Worm (Caenorhabditis elegans) whole organism, late embryonic: ENCODE data around the gene gba-4.
A peak's percentile ranks its signal among the peaks of the same experiment; 100 is the strongest.

ENCODE experiments used
- C08G9.2 ChIP-seq: sonication (generic microtip); optimal IDR thresholded peaks from 2 replicates; lab custom pipeline; 2016; ENCODE audit warnings: mild to moderate bottlenecking, missing genetic modification characterization, moderate library complexity, missing compliant biosample characterization
- ahr-1 ChIP-seq: sonication (generic microtip); optimal IDR thresholded peaks from 2 replicates; lab custom pipeline; 2016; ENCODE audit warnings: missing genetic modification characterization, missing compliant biosample characterization
- ceh-14 ChIP-seq: sonication (generic microtip); optimal IDR thresholded peaks from 2 replicates; lab custom pipeline; 2016; ENCODE audit warnings: missing genotype, missing genetic modification characterization, missing compliant biosample characterization
- ceh-18 ChIP-seq: sonication (generic microtip); optimal IDR thresholded peaks from 2 replicates; lab custom pipeline; 2016; ENCODE audit warnings: missing genetic modification characterization, missing compliant biosample characterization
- ceh-19 ChIP-seq: fragments of 200-800 bp; sonication (Bioruptor generic); optimal IDR thresholded peaks from 2 replicates; lab custom pipeline; 2018; ENCODE audit warnings: mild to moderate bottlenecking, missing genetic modification characterization, missing compliant biosample characterization
- ceh-2 ChIP-seq: sonication (generic microtip); optimal IDR thresholded peaks from 2 replicates; lab custom pipeline; 2016; ENCODE audit warnings: missing genotype, missing genetic modification characterization, missing compliant biosample characterization
- ceh-31 ChIP-seq: sonication (generic microtip); optimal IDR thresholded peaks from 2 replicates; lab custom pipeline; 2016; ENCODE audit warnings: missing genetic modification characterization, missing compliant biosample characterization
- ceh-34 ChIP-seq: sonication (generic microtip); optimal IDR thresholded peaks from 2 replicates; lab custom pipeline; 2016; ENCODE audit warnings: mild to moderate bottlenecking, missing genetic modification characterization, missing compliant biosample characterization
- ceh-45 ChIP-seq: fragments of 200-800 bp; sonication (Bioruptor generic); IDR thresholded peaks from 2 replicates; pipeline ENCODE4 v1.3.6; 2022; ENCODE audit warnings: missing genetic modification reagents, missing genetic modification characterization, missing compliant biosample characterization
- ceh-6 ChIP-seq: fragments of 200-800 bp; sonication (Bioruptor generic); optimal IDR thresholded peaks from 2 replicates; lab custom pipeline; 2018; ENCODE audit warnings: mild to moderate bottlenecking, missing genetic modification characterization, missing compliant biosample characterization
- ceh-9 ChIP-seq: sonication (generic microtip); optimal IDR thresholded peaks from 2 replicates; lab custom pipeline; 2016; ENCODE audit warnings: mild to moderate bottlenecking, missing genetic modification characterization, inconsistent platforms, missing compliant biosample characterization
- che-1 ChIP-seq: sonication (generic microtip); optimal IDR thresholded peaks from 2 replicates; lab custom pipeline; 2016; ENCODE audit warnings: mild to moderate bottlenecking, missing genetic modification characterization, missing compliant biosample characterization
- elt-2 ChIP-seq: sonication (generic microtip); optimal IDR thresholded peaks from 2 replicates; lab custom pipeline; 2016; ENCODE audit warnings: missing genetic modification reagents, missing genetic modification characterization, missing compliant biosample characterization
- ets-4 ChIP-seq: sonication (generic microtip); optimal IDR thresholded peaks from 2 replicates; lab custom pipeline; 2016; ENCODE audit warnings: missing genetic modification characterization, missing compliant biosample characterization
- fkh-10 ChIP-seq: fragments of 150-350 bp; optimal IDR thresholded peaks from 2 replicates; lab custom pipeline; 2014; ENCODE audit warnings: missing biosample characterization, missing genetic modification reagents, missing genetic modification characterization
- gmeb-2 ChIP-seq: sonication (generic microtip); optimal IDR thresholded peaks from 2 replicates; lab custom pipeline; 2016; ENCODE audit warnings: missing genetic modification characterization, inconsistent platforms, missing compliant biosample characterization
- hlh-30 ChIP-seq: sonication (generic microtip); optimal IDR thresholded peaks from 2 replicates; lab custom pipeline; 2017; ENCODE audit warnings: antibody characterized with exemption, missing genetic modification characterization, missing compliant biosample characterization; ENCODE audit not compliant: insufficient read depth
- hlh-6 ChIP-seq: sonication (generic microtip); optimal IDR thresholded peaks from 2 replicates; lab custom pipeline; 2016; ENCODE audit warnings: missing genotype, missing genetic modification characterization, missing compliant biosample characterization
- hlh-8 ChIP-seq: sonication (generic microtip); optimal IDR thresholded peaks from 2 replicates; lab custom pipeline; 2016; ENCODE audit warnings: missing genotype, missing genetic modification characterization, missing compliant biosample characterization
- madf-2 ChIP-seq: sonication (generic microtip); optimal IDR thresholded peaks from 2 replicates; lab custom pipeline; 2017; ENCODE audit warnings: missing genetic modification characterization, missing compliant biosample characterization
- nfya-1 ChIP-seq: sonication (generic microtip); optimal IDR thresholded peaks from 2 replicates; lab custom pipeline; 2017; ENCODE audit warnings: missing genetic modification characterization, mild to moderate bottlenecking, missing compliant biosample characterization, antibody characterized with exemption, moderate library complexity
- nhr-11 ChIP-seq: fragments of 150-350 bp; optimal IDR thresholded peaks from 2 replicates; lab custom pipeline; 2014; ENCODE audit warnings: missing biosample characterization, missing genetic modification characterization
- pat-9 ChIP-seq: fragments of 200-800 bp; sonication (Bioruptor generic); optimal IDR thresholded peaks from 2 replicates; lab custom pipeline; 2018; ENCODE audit warnings: mild to moderate bottlenecking, missing genetic modification characterization, moderate library complexity, missing compliant biosample characterization
- pax-1 ChIP-seq: fragments of 150-350 bp; optimal IDR thresholded peaks from 2 replicates; lab custom pipeline; 2014; ENCODE audit warnings: missing biosample characterization, missing genetic modification characterization
- pha-2 ChIP-seq: sonication (generic microtip); optimal IDR thresholded peaks from 2 replicates; lab custom pipeline; 2017; ENCODE audit warnings: mild to moderate bottlenecking, missing genetic modification characterization, missing compliant biosample characterization
- ref-2 ChIP-seq: sonication (generic microtip); optimal IDR thresholded peaks from 2 replicates; lab custom pipeline; 2016; ENCODE audit warnings: missing genetic modification characterization, missing compliant biosample characterization
- rnt-1 ChIP-seq: sonication (generic microtip); optimal IDR thresholded peaks from 2 replicates; lab custom pipeline; 2016; ENCODE audit warnings: missing genetic modification characterization, missing compliant biosample characterization
- sdc-2 ChIP-seq: sonication (generic microtip); optimal IDR thresholded peaks from 2 replicates; lab custom pipeline; 2016; ENCODE audit warnings: missing genotype, missing genetic modification characterization, missing compliant biosample characterization
- sox-2 ChIP-seq: fragments of 200-800 bp; sonication (Bioruptor generic); IDR thresholded peaks from 2 replicates; pipeline ENCODE4 v1.3.6; 2022; ENCODE audit warnings: missing genetic modification reagents, missing genetic modification characterization, missing compliant biosample characterization
- syd-9 ChIP-seq: sonication (generic microtip); optimal IDR thresholded peaks from 2 replicates; lab custom pipeline; 2016; ENCODE audit warnings: mild to moderate bottlenecking, missing genetic modification characterization, moderate library complexity, missing compliant biosample characterization
- tbx-2 ChIP-seq: sonication (generic microtip); optimal IDR thresholded peaks from 2 replicates; lab custom pipeline; 2016; ENCODE audit warnings: missing genetic modification characterization, missing compliant biosample characterization
- tbx-7 ChIP-seq: sonication (generic microtip); optimal IDR thresholded peaks from 2 replicates; lab custom pipeline; 2016; ENCODE audit warnings: missing genotype, missing genetic modification characterization, missing compliant biosample characterization
- ttx-3 ChIP-seq: sonication (generic microtip); optimal IDR thresholded peaks from 2 replicates; lab custom pipeline; 2016; ENCODE audit warnings: missing genetic modification reagents, missing genetic modification characterization, missing compliant biosample characterization
- unc-3 ChIP-seq, 2 experiments: fragments of 200-800 bp in 1 of 2; sonication (Bioruptor generic) in 1 of 2; sonication (generic microtip) in 1 of 2; conservative IDR thresholded peaks in 1 of 2; optimal IDR thresholded peaks in 1 of 2; 2 replicates each; pipeline versions ENCODE4 v1.3.6 to Lab custom; 2016 to 2022; ENCODE audit warnings: missing compliant biosample characterization in 2 of 2, missing genetic modification characterization in 2 of 2, missing genetic modification reagents in 1 of 2
- unc-55 ChIP-seq: sonication (generic microtip); optimal IDR thresholded peaks from 2 replicates; lab custom pipeline; 2017; ENCODE audit warnings: missing biosample characterization, missing genetic modification reagents, missing genetic modification characterization
- zip-5 ChIP-seq: sonication (generic microtip); optimal IDR thresholded peaks from 2 replicates; lab custom pipeline; 2016; ENCODE audit warnings: missing genetic modification characterization, missing compliant biosample characterization

The gba-4 gene

ce11 chrIV:5364135-5364609, 13.5 kb upstream of the gba-4 start, which contains the start of the genes hda-6 and F41H10.4:
hda-6 (minus strand) TSS chrIV:5364306.
F41H10.4 (plus strand) TSS chrIV:5364559.
- TF ChIP-seq ceh-2 (tag; lab: Kevin White, UChicago) (peak; percentile 69), ref-2 (tag; lab: Kevin White, UChicago) (peak; percentile 24), C08G9.2 (tag; lab: Kevin White, UChicago) (peak; percentile 88), hlh-30 (peak; percentile 82), sdc-2 (tag; lab: Kevin White, UChicago) (no peak), elt-2 (tag; lab: Kevin White, UChicago) (peak; percentile 37), tbx-2 (tag; lab: Kevin White, UChicago) (peak; percentile 73), ceh-31 (tag; lab: Kevin White, UChicago) (peak; percentile 90), ahr-1 (tag; lab: Kevin White, UChicago) (no peak), ceh-6 (GFP tag; lab: Kevin White, UChicago) (no peak), ceh-45 (GFP tag; lab: Robert Waterston, UW) (no peak), rnt-1 (tag; lab: Kevin White, UChicago) (peak; percentile 49), nfya-1 (tag; lab: Kevin White, UChicago) (peak; percentile 33), nhr-11 (tag; lab: Kevin White, UChicago) (no peak), ceh-9 (tag; lab: Kevin White, UChicago) (no peak), zip-5 (peak; percentile 23), hlh-8 (tag; lab: Kevin White, UChicago) (peak; percentile 36), ets-4 (tag; lab: Kevin White, UChicago) (peak; percentile 51), tbx-7 (tag; lab: Kevin White, UChicago) (peak; percentile 54), pax-1 (peak; percentile 65)

- TF ChIP-seq nfya-1 (tag; lab: Kevin White, UChicago) (peak; percentile 75), pha-2 (no peak), ceh-18 (no peak), madf-2 (tag; lab: Kevin White, UChicago) (no peak), zip-5 (no peak), sox-2 (no peak), pat-9 (no peak)
Observed at ce11 chrIV:5360533-5360932, 9.8 kb upstream of the gba-4 start, which contains the start of gene F41H10.5. F41H10.5 (plus strand) TSS chrIV:5360907.

ce11 chrIV:5354564-5354963, 3.9 kb upstream of the gba-4 start:
- TF ChIP-seq madf-2 (tag; lab: Kevin White, UChicago), result no peak
- no peak for TF ChIP-seq fkh-10 (GFP tag; lab: Kevin White, UChicago)
- TF ChIP-seq ceh-45 (GFP tag; lab: Robert Waterston, UW), result no peak
- no peak for TF ChIP-seq che-1 (tag; lab: Kevin White, UChicago)
- no peak for TF ChIP-seq ceh-19
- no peak for TF ChIP-seq ceh-34 (tag; lab: Kevin White, UChicago)
- TF ChIP-seq gmeb-2 (tag; lab: Kevin White, UChicago), result no peak
- TF ChIP-seq hlh-6 (tag; lab: Kevin White, UChicago), result no peak
- TF ChIP-seq ttx-3 (tag; lab: Kevin White, UChicago), result no peak
- TF ChIP-seq syd-9 (tag; lab: Kevin White, UChicago), result no peak
- no peak for TF ChIP-seq pax-1
- no peak for TF ChIP-seq C08G9.2 (tag; lab: Kevin White, UChicago)
- TF ChIP-seq unc-55 (GFP tag; lab: Kevin White, UChicago), result no peak
- TF ChIP-seq pha-2, result no peak
- TF ChIP-seq, all 69 proteins: peak for 0

- TF ChIP-seq hlh-30 (no peak), ceh-14 (tag; lab: Kevin White, UChicago) (no peak), ceh-18 (no peak), sdc-2 (tag; lab: Kevin White, UChicago) (no peak), ttx-3 (tag; lab: Kevin White, UChicago) (peak; percentile 24), tbx-2 (tag; lab: Kevin White, UChicago) (peak; percentile 17), sox-2 (no peak), unc-3 (GFP tag; conservative IDR thresholded peaks at IDR 0.05; lab: Robert Waterston, UW) (no peak), unc-3 (tag; optimal IDR thresholded peaks at IDR 0.05; lab: Kevin White, UChicago) (no peak)
Observed at ce11 chrIV:5354124-5354523, 3.4 kb upstream of the gba-4 start, which contains the start of gene Y4C6B.1. Y4C6B.1 (plus strand) TSS chrIV:5354488.
